Worm (Caenorhabditis elegans): ENCODE results near the gene phdh-1.

The phdh-1 gene

DNA sequence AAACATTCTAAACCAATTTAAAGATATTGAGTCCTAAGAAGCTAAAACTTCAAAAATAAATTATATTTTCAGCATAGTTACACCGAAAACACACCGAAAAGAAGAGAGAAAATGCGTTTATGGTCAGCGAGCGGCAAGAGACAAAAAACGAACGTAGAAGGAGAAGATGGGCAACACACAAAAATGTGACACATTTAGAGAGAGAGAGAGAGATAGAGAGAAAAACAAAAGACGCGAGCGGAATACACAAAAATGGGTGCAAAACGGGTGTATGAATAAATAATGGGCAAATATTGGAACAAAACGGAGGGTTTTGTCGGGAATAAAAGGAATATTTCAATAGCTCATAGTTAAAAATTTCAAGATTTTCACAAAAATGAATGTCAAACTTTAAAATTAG is 1.9 kb upstream of the phdh-1 start:
- peak; percentile 11 for TF ChIP-seq unc-62 (GFP tag; optimal IDR thresholded peaks at IDR 0.05)
- peak; percentile 25 for TF ChIP-seq ces-1 (GFP tag; optimal IDR thresholded peaks at IDR 0.05)
- TF ChIP-seq mab-5 (tag; optimal IDR thresholded peaks at IDR 0.05): no peak

DNA sequence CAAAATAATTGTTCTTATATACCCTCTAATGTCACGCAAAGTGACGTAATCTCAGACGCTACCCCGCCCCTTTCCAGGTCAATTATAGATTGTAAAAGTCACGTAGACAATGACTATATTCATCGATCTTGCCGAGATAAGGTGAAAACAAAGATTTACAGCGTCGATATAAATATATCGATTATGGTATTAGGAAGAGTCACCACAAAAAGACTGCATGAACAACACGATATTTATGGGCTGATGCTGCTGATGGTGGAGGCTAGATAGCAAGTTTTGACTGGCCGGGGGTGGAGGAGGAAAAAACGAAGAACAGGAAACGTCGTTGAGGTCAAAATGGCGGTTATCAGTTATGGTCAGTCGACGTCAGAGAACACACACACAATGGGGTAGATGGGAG is 296 bp upstream of the phdh-1 start:
- TF ChIP-seq ztf-11 (tag; optimal IDR thresholded peaks at IDR 0.05): no peak
- peak; percentile 45 for TF ChIP-seq ceh-39 (tag; optimal IDR thresholded peaks at IDR 0.05)
- TF ChIP-seq elt-1 (tag; optimal IDR thresholded peaks at IDR 0.05; ENCODE audit: borderline replicate concordance, insufficient read depth): peak; percentile 96

DNA sequence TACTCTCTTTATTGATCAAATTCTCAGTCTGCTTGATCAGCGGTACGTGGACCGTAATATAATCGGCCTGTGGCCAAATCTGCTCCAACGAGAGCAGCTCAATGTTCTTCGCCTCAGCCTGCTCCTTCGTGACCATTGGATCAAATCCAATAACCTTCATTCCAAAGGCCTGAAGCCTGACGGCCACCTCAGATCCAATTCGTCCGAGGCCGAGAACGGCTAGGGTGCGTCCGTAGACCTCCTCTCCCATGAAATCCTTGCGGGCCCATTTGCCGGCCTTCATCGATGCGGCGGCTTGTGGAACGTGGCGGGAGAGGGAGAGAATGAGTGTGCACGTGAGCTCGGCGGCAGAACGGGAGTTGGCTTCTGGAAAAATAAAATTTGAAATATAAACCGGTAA is 816 bp downstream of the phdh-1 start:
- TF ChIP-seq mab-5 (tag; optimal IDR thresholded peaks at IDR 0.05): no peak
- TF ChIP-seq M03D4.4 (tag; optimal IDR thresholded peaks at IDR 0.05): no peak
- no peak for TF ChIP-seq hlh-1 (tag; optimal IDR thresholded peaks at IDR 0.05)
- no peak for TF ChIP-seq mep-1 (tag; optimal IDR thresholded peaks at IDR 0.05)
- no peak for TF ChIP-seq ceh-83 (GFP tag; optimal IDR thresholded peaks at IDR 0.05)
- TF ChIP-seq ces-1 (GFP tag; optimal IDR thresholded peaks at IDR 0.05): no peak
- no peak for TF ChIP-seq ztf-11 (tag; optimal IDR thresholded peaks at IDR 0.05)
- TF ChIP-seq cnd-1 (tag; optimal IDR thresholded peaks at IDR 0.05): no peak
- no peak for TF ChIP-seq zip-8 (tag; optimal IDR thresholded peaks at IDR 0.05)
- TF ChIP-seq unc-120 (tag; optimal IDR thresholded peaks at IDR 0.05; ENCODE audit: poor library complexity, severe bottlenecking): no peak
- no peak for TF ChIP-seq elt-1 (tag; optimal IDR thresholded peaks at IDR 0.05; ENCODE audit: borderline replicate concordance, insufficient read depth)
- TF ChIP-seq nhr-237 (tag; optimal IDR thresholded peaks at IDR 0.05): no peak
- TF ChIP-seq nhr-12 (tag; optimal IDR thresholded peaks at IDR 0.05): no peak
- no peak for TF ChIP-seq ceh-39 (tag; optimal IDR thresholded peaks at IDR 0.05)
- TF ChIP-seq flh-1 (GFP tag; optimal IDR thresholded peaks at IDR 0.05): no peak

DNA sequence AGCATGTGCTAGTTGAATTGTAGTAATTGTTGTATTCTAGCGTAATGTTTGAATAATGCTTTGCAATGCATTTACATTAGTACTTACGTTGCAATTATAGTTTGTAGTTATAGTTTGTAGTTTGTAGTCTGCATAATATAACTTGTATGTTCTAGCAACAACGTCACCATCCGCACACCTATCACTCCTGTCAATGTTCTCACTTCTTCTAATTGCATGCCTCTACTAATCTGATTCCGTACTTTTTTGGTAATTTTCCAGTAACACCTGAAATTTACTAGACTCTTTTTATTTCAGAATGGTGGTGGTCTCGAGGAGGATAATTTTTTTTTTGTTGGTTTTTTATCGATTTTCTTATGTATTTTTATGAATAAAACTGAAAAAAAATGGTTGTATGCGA is 1.7 kb downstream of the phdh-1 start:
- no peak for TF ChIP-seq M03D4.4 (tag; optimal IDR thresholded peaks at IDR 0.05)
- TF ChIP-seq mab-5 (tag; optimal IDR thresholded peaks at IDR 0.05): no peak

DNA sequence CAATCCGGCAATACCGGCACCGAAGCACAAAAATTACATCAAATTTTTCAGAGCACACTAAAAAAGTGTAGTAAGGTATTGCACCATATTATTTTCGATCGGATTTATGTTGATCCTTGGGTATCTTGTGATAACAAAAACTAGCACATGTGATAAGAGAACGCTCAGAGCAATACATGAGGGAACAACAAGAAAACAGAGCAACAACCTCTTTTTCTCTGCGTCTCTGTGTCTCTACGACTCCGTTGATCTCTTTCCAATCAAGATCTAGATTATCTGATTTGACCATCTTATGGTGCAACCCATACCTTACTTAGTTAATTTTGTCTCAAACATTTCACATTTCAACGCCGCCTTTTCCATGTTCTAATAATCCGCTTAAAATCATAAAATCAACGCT is 6.0 kb downstream of the phdh-1 start, which contains the start of gene tag-10:
TSS of gene tag-10 (plus strand) at position 347 of the 400 bp plus-strand sequence.
- peak; percentile 77 for TF ChIP-seq elt-1 (tag; optimal IDR thresholded peaks at IDR 0.05; ENCODE audit: borderline replicate concordance, insufficient read depth)
- TF ChIP-seq mab-5 (tag; optimal IDR thresholded peaks at IDR 0.05): no peak
- no peak for TF ChIP-seq bed-3 (GFP tag; optimal IDR thresholded peaks at IDR 0.05)
- no peak for TF ChIP-seq mep-1 (tag; optimal IDR thresholded peaks at IDR 0.05)

DNA sequence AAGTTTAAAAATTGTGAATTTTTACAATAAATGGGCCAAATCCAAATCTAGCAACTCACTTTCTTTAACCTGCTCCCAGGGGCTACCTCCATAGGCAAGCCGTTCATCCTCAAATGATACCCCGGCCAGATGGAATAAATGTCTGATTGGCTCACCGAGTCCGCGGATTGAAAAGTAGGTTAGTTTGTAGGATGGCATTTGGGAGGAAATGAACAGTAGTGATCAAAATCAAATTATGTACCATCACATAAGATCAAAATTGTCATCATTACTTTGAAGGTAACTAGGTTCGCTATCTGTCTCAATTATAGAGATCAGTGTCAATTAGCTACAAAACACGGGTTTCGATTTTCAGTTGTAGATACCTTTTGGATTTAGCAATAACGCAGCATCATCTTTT is 7.6 kb downstream of the phdh-1 start, which contains the start of the genes gst-17 and gst-18:
TSS of gene gst-17 (minus strand) at position 101 of the 400 bp plus-strand sequence.
TSS of gene gst-18 (minus strand) at position 198 of the 400 bp plus-strand sequence.
- no peak for TF ChIP-seq unc-120 (tag; optimal IDR thresholded peaks at IDR 0.05; ENCODE audit: poor library complexity, severe bottlenecking)

DNA sequence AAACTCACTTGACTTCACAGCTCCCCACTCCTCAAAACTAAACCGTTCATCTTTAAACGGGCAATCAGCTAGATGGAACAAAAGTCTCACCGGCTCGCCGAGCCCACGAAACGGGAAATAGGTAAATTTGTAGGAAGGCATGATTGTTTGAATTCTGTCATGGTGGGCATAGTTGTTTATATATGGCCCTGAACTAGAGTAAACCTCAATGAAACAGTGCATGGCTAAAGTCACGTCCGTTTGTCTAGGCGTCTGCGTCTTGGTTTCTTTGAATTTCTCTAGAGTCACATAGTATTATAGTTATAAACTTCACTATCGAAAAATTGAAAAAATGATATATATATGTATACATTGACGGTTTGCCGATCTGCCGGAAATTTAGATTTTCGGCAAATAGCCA is 11.3 kb downstream of the phdh-1 start, which contains the start of gene gst-19:
TSS of gene gst-19 (minus strand) at position 145 of the 400 bp plus-strand sequence.
- TF ChIP-seq blmp-1 (tag; optimal IDR thresholded peaks at IDR 0.05) (no peak), elt-3 (tag; optimal IDR thresholded peaks at IDR 0.05) (no peak), ham-2 (GFP tag; optimal IDR thresholded peaks at IDR 0.05) (no peak), bed-3 (GFP tag; optimal IDR thresholded peaks at IDR 0.05) (no peak), tbx-8 (GFP tag; optimal IDR thresholded peaks at IDR 0.05) (no peak), mab-5 (tag; optimal IDR thresholded peaks at IDR 0.05) (no peak), lsy-2 (tag; optimal IDR thresholded peaks at IDR 0.05) (no peak), lin-32 (GFP tag; optimal IDR thresholded peaks at IDR 0.05) (no peak), unc-62 (GFP tag; optimal IDR thresholded peaks at IDR 0.05) (no peak)

DNA sequence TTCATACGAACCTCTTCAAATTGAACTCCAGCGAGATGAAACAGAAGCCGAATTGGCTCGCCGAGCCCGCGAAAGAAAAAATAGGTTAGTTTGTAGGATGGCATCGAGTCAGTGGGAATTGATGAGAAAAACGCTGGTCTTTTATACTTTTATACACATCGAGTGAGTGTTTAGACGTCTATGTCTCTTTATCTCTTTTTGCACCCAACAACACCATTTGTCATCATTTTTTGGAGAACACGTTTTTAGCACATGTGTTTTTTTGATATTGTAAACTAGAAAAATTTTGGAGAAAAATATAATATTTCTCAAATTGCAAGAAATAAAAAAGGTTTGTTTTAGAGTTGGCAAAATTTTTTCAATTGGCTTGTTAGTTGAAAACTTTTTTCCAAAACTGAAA is 13.9 kb downstream of the phdh-1 start, which contains the start of gene gst-16:
TSS of gene gst-16 (minus strand) at position 111 of the 400 bp plus-strand sequence.
- TF ChIP-seq tbx-8 (GFP tag; optimal IDR thresholded peaks at IDR 0.05) (no peak), drap-1 (GFP tag; optimal IDR thresholded peaks at IDR 0.05) (no peak), lsy-2 (tag; optimal IDR thresholded peaks at IDR 0.05) (no peak), ham-2 (GFP tag; optimal IDR thresholded peaks at IDR 0.05) (no peak), unc-120 (tag; optimal IDR thresholded peaks at IDR 0.05; ENCODE audit: poor library complexity, severe bottlenecking) (no peak), zip-8 (tag; optimal IDR thresholded peaks at IDR 0.05) (no peak), M03D4.4 (tag; optimal IDR thresholded peaks at IDR 0.05) (no peak), lin-32 (GFP tag; optimal IDR thresholded peaks at IDR 0.05) (no peak), snpc-4 (tag; optimal IDR thresholded peaks at IDR 0.05) (no peak), ztf-11 (tag; optimal IDR thresholded peaks at IDR 0.05) (no peak), elt-3 (tag; optimal IDR thresholded peaks at IDR 0.05) (no peak), hlh-1 (tag; optimal IDR thresholded peaks at IDR 0.05) (no peak), cnd-1 (tag; optimal IDR thresholded peaks at IDR 0.05) (no peak), ces-1 (GFP tag; optimal IDR thresholded peaks at IDR 0.05) (no peak), unc-62 (GFP tag; optimal IDR thresholded peaks at IDR 0.05) (no peak), nhr-2 (tag; optimal IDR thresholded peaks at IDR 0.05) (no peak), ceh-83 (GFP tag; optimal IDR thresholded peaks at IDR 0.05) (no peak), lin-13 (tag; optimal IDR thresholded peaks at IDR 0.05) (no peak)

Measured in whole organism, mixed stage, embryonic.